Fruit fly (Drosophila melanogaster): ENCODE results near the gene CG8534.

The CG8534 gene

dm6 chr3R:9800644-9801330 lies 11.8 kb upstream of the CG8534 start, which contains the start of the genes CG9467 and CG8526:
TSS of gene CG9467 (minus strand) at chr3R:9801026.
TSS of gene CG8526 (plus strand) at chr3R:9801280.
- TF ChIP-seq CG8478 (optimal IDR thresholded peaks at IDR 0.05) (no peak), al (GFP tag; IDR thresholded peaks at IDR 0.05) (peak; percentile 57), CG10209 (GFP tag; optimal IDR thresholded peaks at IDR 0.05) (peak; percentile 43), Hr39 (optimal IDR thresholded peaks at IDR 0.05) (no peak), CG13775 (GFP tag; optimal IDR thresholded peaks at IDR 0.05) (peak; percentile 76), fd96Cb (tag; optimal IDR thresholded peaks at IDR 0.05) (peak; percentile 36), mirr (GFP tag; optimal IDR thresholded peaks at IDR 0.05) (no peak), Scr (GFP tag; IDR thresholded peaks at IDR 0.05; ENCODE audit: partially characterized antibody) (peak; percentile 90), CG5245 (GFP tag; optimal IDR thresholded peaks at IDR 0.05) (peak; percentile 34), GATAe (GFP tag; conservative IDR thresholded peaks at IDR 0.05) (no peak), tin (GFP tag; optimal IDR thresholded peaks at IDR 0.05) (peak; percentile 76), CG16779 (GFP tag; IDR thresholded peaks at IDR 0.05) (no peak), lbe (GFP tag; optimal IDR thresholded peaks at IDR 0.05) (peak; percentile 65), HLHmδ (GFP tag; optimal IDR thresholded peaks at IDR 0.05) (no peak), sob (GFP tag; IDR thresholded peaks at IDR 0.05) (peak; percentile 53; the same call in 1 of the 2 replicates), CG30403 (GFP tag; optimal IDR thresholded peaks at IDR 0.05) (peak; percentile 80), CG1529 (GFP tag; optimal IDR thresholded peaks at IDR 0.05) (no peak), Hey (tag; optimal IDR thresholded peaks at IDR 0.05) (no peak), exex (tag; optimal IDR thresholded peaks at IDR 0.05) (no peak), CG8290 (GFP tag; optimal IDR thresholded peaks at IDR 0.05) (peak; percentile 60), CG8290 (tag; optimal IDR thresholded peaks at IDR 0.05) (no peak), CG10267 (tag; optimal IDR thresholded peaks at IDR 0.05) (peak; percentile 70), lola (GFP tag; optimal IDR thresholded peaks at IDR 0.05) (peak in 1 of 3 experiments; percentile 74), az2 (GFP tag; optimal IDR thresholded peaks at IDR 0.05) (peak; percentile 23), CG12236 (GFP tag; optimal IDR thresholded peaks at IDR 0.05) (no peak), CG3281 (GFP tag; optimal IDR thresholded peaks at IDR 0.05) (peak; percentile 59), fd3F (GFP tag; optimal IDR thresholded peaks at IDR 0.05) (peak; percentile 58), Xbp1 (GFP tag; optimal IDR thresholded peaks at IDR 0.05) (peak; percentile 80), CG31224 (GFP tag; IDR thresholded peaks at IDR 0.05) (0 out of 2 replicates have a peak, but pooled peaks have one; percentile 26), cg (GFP tag; optimal IDR thresholded peaks at IDR 0.05) (no peak), caup (GFP tag; optimal IDR thresholded peaks at IDR 0.05; ENCODE audit: severe bottlenecking) (peak; percentile 49), Opbp (GFP tag; IDR thresholded peaks at IDR 0.05; ENCODE audit: partially characterized antibody) (peak; percentile 35; the same call in 1 of the 3 replicates), D (optimal IDR thresholded peaks at IDR 0.05) (no peak), D (GFP tag; optimal IDR thresholded peaks at IDR 0.05) (no peak), ap (GFP tag; IDR thresholded peaks at IDR 0.05) (no peak), ttk (GFP tag; IDR thresholded peaks at IDR 0.05) (no peak), MESR4 (GFP tag; optimal IDR thresholded peaks at IDR 0.05) (peak; percentile 86), ewg (GFP tag; optimal IDR thresholded peaks at IDR 0.05) (no peak), mld (GFP tag; IDR thresholded peaks at IDR 0.05; ENCODE audit: partially characterized antibody) (peak; percentile 23; the same call in 1 of the 3 replicates), trh (GFP tag; optimal IDR thresholded peaks at IDR 0.05) (peak; percentile 29), dysf (GFP tag; IDR thresholded peaks at IDR 0.05) (peak; percentile 61; the same call in 1 of the 3 replicates), Mad (GFP tag; optimal IDR thresholded peaks at IDR 0.05) (peak; percentile 5), Mes4 (GFP tag; optimal IDR thresholded peaks at IDR 0.05) (no peak), ind (GFP tag; optimal IDR thresholded peaks at IDR 0.05) (peak; percentile 79), psq (GFP tag; optimal IDR thresholded peaks at IDR 0.05) (no peak), CG4707 (GFP tag; optimal IDR thresholded peaks at IDR 0.05) (no peak), ems (GFP tag; optimal IDR thresholded peaks at IDR 0.05) (peak; percentile 24), br (optimal IDR thresholded peaks at IDR 0.05) (no peak), CG11560 (tag; IDR thresholded peaks at IDR 0.05) (0 out of 3 replicates have a peak, but pooled peaks have one; percentile 43), slou (GFP tag; optimal IDR thresholded peaks at IDR 0.05) (peak; percentile 59), insv (GFP tag; optimal IDR thresholded peaks at IDR 0.05) (peak in 1 of 2 experiments; percentile 37)

Measured in whole organism, embryonic.